Worm (Caenorhabditis elegans) whole organism, mixed stage, embryonic: ENCODE data around the gene lec-10.

Experiments
- ceh-39 ChIP-seq: fragments of 150-350 bp; optimal IDR thresholded peaks from 2 replicates; lab custom pipeline; 2014; ENCODE audit warnings: missing biosample characterization, missing genetic modification characterization
- ceh-43 ChIP-seq: fragments of 200-800 bp; sonication (Bioruptor generic); optimal IDR thresholded peaks from 2 replicates; lab custom pipeline; 2018; ENCODE audit warnings: mild to moderate bottlenecking, missing genetic modification characterization, moderate library complexity, missing compliant biosample characterization
- elt-3 ChIP-seq: fragments of 150-350 bp; optimal IDR thresholded peaks from 2 replicates; lab custom pipeline; 2014; ENCODE audit warnings: missing biosample characterization, missing genetic modification characterization
- lsy-2 ChIP-seq: fragments of 150-350 bp; optimal IDR thresholded peaks from 2 replicates; lab custom pipeline; 2014; ENCODE audit warnings: missing biosample characterization, missing genetic modification characterization
- nhr-237 ChIP-seq: fragments of 150-350 bp; optimal IDR thresholded peaks from 2 replicates; lab custom pipeline; 2014; ENCODE audit warnings: missing biosample characterization, missing genetic modification characterization
- nhr-28 ChIP-seq: fragments of 150-350 bp; optimal IDR thresholded peaks from 2 replicates; lab custom pipeline; 2014; ENCODE audit warnings: missing biosample characterization, missing genetic modification characterization
- pha-4 ChIP-seq: fragments of 150-350 bp; optimal IDR thresholded peaks from 2 replicates; lab custom pipeline; 2018; ENCODE audit warnings: missing biosample characterization, missing genetic modification reagents, missing genetic modification characterization
- snpc-4 ChIP-seq: fragments of 150-350 bp; optimal IDR thresholded peaks from 2 replicates; lab custom pipeline; 2014; ENCODE audit warnings: missing biosample characterization, missing genetic modification characterization
- unc-39 ChIP-seq: fragments of 150-350 bp; optimal IDR thresholded peaks from 2 replicates; lab custom pipeline; 2014; ENCODE audit warnings: missing biosample characterization, missing genetic modification characterization
- unc-62 ChIP-seq: fragments of 150-350 bp; optimal IDR thresholded peaks from 2 replicates; lab custom pipeline; 2014; ENCODE audit warnings: missing biosample characterization, missing genetic modification reagents, missing genetic modification characterization
- ztf-11 ChIP-seq: fragments of 150-350 bp; optimal IDR thresholded peaks from 2 replicates; lab custom pipeline; 2014; ENCODE audit warnings: missing biosample characterization, missing genetic modification characterization

DNA sequence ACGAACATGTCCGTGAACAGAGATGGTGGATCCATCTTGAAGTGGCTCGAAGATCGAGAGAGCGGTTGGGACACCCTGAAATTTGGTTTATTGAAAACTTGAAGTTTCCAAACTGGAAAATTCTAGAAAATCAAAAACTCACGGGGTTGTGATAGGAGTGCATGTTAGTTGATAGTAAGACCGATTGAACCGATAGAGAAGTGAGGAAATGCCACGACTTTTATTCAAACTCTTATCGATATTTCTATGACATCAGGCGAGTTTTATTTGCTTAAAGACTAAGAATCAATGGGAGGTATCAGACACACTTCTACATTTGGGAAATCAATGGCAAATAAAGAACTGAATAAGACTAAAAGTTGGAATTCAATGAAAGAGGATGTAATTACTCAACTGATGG lies at the start of gene lec-10:
- TF ChIP-seq ztf-11 = no peak
- TF ChIP-seq nhr-237 (tag; lab: Kevin White, UChicago) = no peak
- TF ChIP-seq elt-3 (tag; lab: Kevin White, UChicago) = no peak
- no peak for TF ChIP-seq pha-4 (tag; lab: Kevin White, UChicago)
- no peak for TF ChIP-seq unc-39
- TF ChIP-seq snpc-4 = no peak
- TF ChIP-seq ceh-43 (GFP tag; lab: Kevin White, UChicago) = no peak
- no peak for TF ChIP-seq nhr-28 (tag; lab: Kevin White, UChicago)
- TF ChIP-seq lsy-2 (tag; lab: Kevin White, UChicago) = no peak
- TF ChIP-seq unc-62 = no peak
- TF ChIP-seq ceh-39 (tag; lab: Kevin White, UChicago) = no peak
